Worm (Caenorhabditis elegans): Measurements from ENCODE around the gene emc-1.

Gene emc-1

DNA sequence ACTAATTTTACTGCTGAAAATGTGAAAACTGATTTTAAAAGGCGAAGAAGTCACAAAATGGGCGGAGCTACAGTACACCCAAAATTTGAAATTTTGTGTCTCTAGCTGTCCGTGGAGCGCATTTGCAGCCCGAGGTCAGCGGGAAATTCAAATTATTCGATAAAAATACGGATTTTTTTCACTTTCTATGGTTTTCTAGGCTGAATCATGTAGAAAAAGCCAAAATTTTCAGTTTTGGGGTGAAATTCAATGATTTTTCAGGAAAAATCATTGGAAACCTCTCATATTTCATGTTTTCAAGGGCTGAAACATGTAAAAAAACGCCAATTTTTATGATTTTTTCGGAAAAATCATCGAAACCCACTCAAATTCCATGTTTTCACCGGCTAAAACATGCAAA lies 9.3 kb downstream of the emc-1 start:
- TF ChIP-seq zag-1 (tag; optimal IDR thresholded peaks at IDR 0.05) (no peak), blmp-1 (tag; optimal IDR thresholded peaks at IDR 0.05; ENCODE audit: insufficient read depth) (no peak), nhr-23 (tag; optimal IDR thresholded peaks at IDR 0.05) (no peak), unc-62 (GFP tag; optimal IDR thresholded peaks at IDR 0.05) (no peak), mbf-1 (tag; optimal IDR thresholded peaks at IDR 0.05) (no peak), nhr-237 (tag; optimal IDR thresholded peaks at IDR 0.05) (no peak), nhr-6 (tag; optimal IDR thresholded peaks at IDR 0.05) (no peak), ztf-11 (tag; optimal IDR thresholded peaks at IDR 0.05) (no peak), nhr-10 (tag; optimal IDR thresholded peaks at IDR 0.05) (no peak), ama-1 (optimal IDR thresholded peaks at IDR 0.05) (no peak), unc-39 (tag; optimal IDR thresholded peaks at IDR 0.05) (no peak), snpc-4 (tag; optimal IDR thresholded peaks at IDR 0.05) (no peak), ztf-4 (tag; optimal IDR thresholded peaks at IDR 0.05) (no peak), lin-11 (tag; optimal IDR thresholded peaks at IDR 0.05) (no peak)

- TF ChIP-seq nhr-12 (tag; optimal IDR thresholded peaks at IDR 0.05): no peak
- TF ChIP-seq peb-1 (tag; optimal IDR thresholded peaks at IDR 0.05): no peak
These were observed 17.7 kb downstream of the emc-1 start for ce11 chrII:1482419-1482818.

DNA sequence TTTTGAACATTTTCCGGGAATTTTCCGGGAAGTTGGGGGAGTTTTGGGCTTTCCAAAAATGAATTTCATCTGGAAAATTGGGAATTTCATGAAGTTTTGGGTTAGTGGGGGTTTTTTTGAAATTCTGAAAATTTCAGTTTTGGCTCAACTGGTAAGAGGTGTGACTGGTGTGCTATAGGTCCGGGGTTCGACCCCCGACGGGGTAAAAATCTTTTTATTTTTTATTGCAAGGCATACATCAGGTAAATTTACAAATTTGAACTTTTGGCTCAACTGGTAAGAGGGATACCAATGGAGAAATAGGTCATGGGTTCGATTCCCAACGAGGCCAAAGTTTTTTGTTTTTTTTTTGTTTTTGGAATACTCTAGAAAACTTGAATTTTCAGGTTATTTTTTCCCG lies 18.5 kb downstream of the emc-1 start:
- TF ChIP-seq zag-1 (tag; optimal IDR thresholded peaks at IDR 0.05) (no peak), nhr-129 (tag; optimal IDR thresholded peaks at IDR 0.05) (no peak), lsy-2 (tag; optimal IDR thresholded peaks at IDR 0.05) (no peak), ztf-1 (GFP tag; conservative IDR thresholded peaks at IDR 0.05) (no peak), R02D3.7 (tag; optimal IDR thresholded peaks at IDR 0.05) (no peak), gmeb-1 (tag; optimal IDR thresholded peaks at IDR 0.05) (no peak), mdl-1 (tag; optimal IDR thresholded peaks at IDR 0.05) (no peak), crh-2 (tag; optimal IDR thresholded peaks at IDR 0.05) (no peak), lin-13 (GFP tag; optimal IDR thresholded peaks at IDR 0.05) (no peak), unc-55 (GFP tag; optimal IDR thresholded peaks at IDR 0.05) (no peak), unc-62 (GFP tag; optimal IDR thresholded peaks at IDR 0.05) (no peak)

DNA sequence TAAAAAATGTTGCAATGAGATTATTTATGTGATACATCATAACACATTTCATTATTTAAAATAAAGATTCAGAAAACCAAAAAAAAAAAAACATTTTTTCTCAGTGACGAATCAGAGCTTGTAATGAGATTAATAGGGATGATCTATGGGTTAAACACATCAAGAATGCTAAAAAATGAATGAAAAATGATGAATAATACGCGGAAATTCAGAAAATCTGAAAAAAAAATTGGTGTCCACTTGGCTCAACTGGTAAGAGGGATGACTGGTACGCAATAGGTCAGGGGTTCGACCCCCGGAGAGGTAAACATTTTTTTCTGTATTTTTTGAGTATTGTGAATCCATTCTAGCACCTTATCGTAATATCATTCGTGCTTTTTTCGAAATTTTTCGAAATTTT lies 21.6 kb downstream of the emc-1 start:
- TF ChIP-seq egl-27 (tag; optimal IDR thresholded peaks at IDR 0.05): no peak
- TF ChIP-seq gmeb-1 (tag; optimal IDR thresholded peaks at IDR 0.05): no peak
- TF ChIP-seq mbf-1 (tag; optimal IDR thresholded peaks at IDR 0.05): no peak
- TF ChIP-seq peb-1 (tag; optimal IDR thresholded peaks at IDR 0.05): no peak
- TF ChIP-seq ztf-1 (GFP tag; conservative IDR thresholded peaks at IDR 0.05): no peak
- no peak for TF ChIP-seq F13H6.1 (tag; optimal IDR thresholded peaks at IDR 0.05)

- TF ChIP-seq ZK546.5 (tag; optimal IDR thresholded peaks at IDR 0.05): no peak
- TF ChIP-seq nhr-23 (tag; optimal IDR thresholded peaks at IDR 0.05): no peak
- TF ChIP-seq C34F6.9 (tag; optimal IDR thresholded peaks at IDR 0.05): no peak
- no peak for TF ChIP-seq snpc-4 (tag; optimal IDR thresholded peaks at IDR 0.05)
- no peak for TF ChIP-seq fos-1 (tag; optimal IDR thresholded peaks at IDR 0.05)
- no peak for TF ChIP-seq nhr-77 (tag; optimal IDR thresholded peaks at IDR 0.05)
- TF ChIP-seq crh-2 (tag; optimal IDR thresholded peaks at IDR 0.05): no peak
- TF ChIP-seq lsy-2 (tag; optimal IDR thresholded peaks at IDR 0.05): no peak
- no peak for TF ChIP-seq nhr-129 (tag; optimal IDR thresholded peaks at IDR 0.05)
- TF ChIP-seq nhr-10 (tag; optimal IDR thresholded peaks at IDR 0.05): no peak
- TF ChIP-seq mdl-1 (tag; optimal IDR thresholded peaks at IDR 0.05): no peak
- no peak for TF ChIP-seq elt-3 (tag; optimal IDR thresholded peaks at IDR 0.05)
- TF ChIP-seq unc-62 (GFP tag; optimal IDR thresholded peaks at IDR 0.05): no peak
These were observed 22.2 kb downstream of the emc-1 start for ce11 chrII:1477975-1478374.

ce11 chrII:1477295-1477694 lies 22.8 kb downstream of the emc-1 start:
- TF ChIP-seq lin-39 (tag; optimal IDR thresholded peaks at IDR 0.05): no peak
- TF ChIP-seq elt-1 (tag; optimal IDR thresholded peaks at IDR 0.05): no peak
- no peak for TF ChIP-seq mdl-1 (tag; optimal IDR thresholded peaks at IDR 0.05)
- TF ChIP-seq unc-55 (GFP tag; optimal IDR thresholded peaks at IDR 0.05): no peak
- no peak for TF ChIP-seq nhr-129 (tag; optimal IDR thresholded peaks at IDR 0.05)
- TF ChIP-seq peb-1 (tag; optimal IDR thresholded peaks at IDR 0.05): no peak
- TF ChIP-seq alr-1 (tag; optimal IDR thresholded peaks at IDR 0.05): no peak
- TF ChIP-seq zag-1 (tag; optimal IDR thresholded peaks at IDR 0.05): no peak
- no peak for TF ChIP-seq nhr-77 (tag; optimal IDR thresholded peaks at IDR 0.05)
- TF ChIP-seq ZK546.5 (tag; optimal IDR thresholded peaks at IDR 0.05): no peak
- TF ChIP-seq sma-9 (GFP tag; optimal IDR thresholded peaks at IDR 0.05): no peak
- no peak for TF ChIP-seq sma-9 (tag; optimal IDR thresholded peaks at IDR 0.05)
- TF ChIP-seq ztf-4 (tag; optimal IDR thresholded peaks at IDR 0.05): no peak
- no peak for TF ChIP-seq ztf-1 (GFP tag; conservative IDR thresholded peaks at IDR 0.05)
- TF ChIP-seq C34F6.9 (tag; optimal IDR thresholded peaks at IDR 0.05): no peak
- TF ChIP-seq ztf-11 (tag; optimal IDR thresholded peaks at IDR 0.05): no peak
- TF ChIP-seq R02D3.7 (tag; optimal IDR thresholded peaks at IDR 0.05): no peak
- TF ChIP-seq nhr-25 (tag; optimal IDR thresholded peaks at IDR 0.05): no peak
- no peak for TF ChIP-seq skn-1 (tag; optimal IDR thresholded peaks at IDR 0.05)
- no peak for TF ChIP-seq elt-3 (tag; optimal IDR thresholded peaks at IDR 0.05)
- no peak for TF ChIP-seq snpc-4 (tag; optimal IDR thresholded peaks at IDR 0.05)
